Fruit fly (Drosophila melanogaster) whole organism: ENCODE results near the gene Irk1.

Experiments
- psq ChIP-seq: fragments of >200 bp; optimal IDR thresholded peaks from 2 replicates; lab custom pipeline; 2017
- usp ChIP-seq: fragments of >200 bp; optimal IDR thresholded peaks from 2 replicates; lab custom pipeline; 2017; ENCODE audit warnings: missing biosample characterization, missing genetic modification characterization, mixed read lengths

dm6 chr3R:23157664-23158151 lies 10.4 kb upstream of the Irk1 start, which contains the start of gene unk:
- TF ChIP-seq usp (GFP tag; lab: Kevin White, UChicago) (no peak), psq (lab: Kevin White, UChicago) (no peak)
